Worm (Caenorhabditis elegans) whole organism, late embryonic: ENCODE measurements around the gene mrck-1.

Experiments used
- K02D7.2 ChIP-seq: sonication (generic microtip); optimal IDR thresholded peaks from 2 replicates; lab custom pipeline; 2017; ENCODE audit warnings: mild to moderate bottlenecking, missing genetic modification characterization, missing compliant biosample characterization
- Y22D7AL.16 ChIP-seq: sonication (generic microtip); optimal IDR thresholded peaks from 2 replicates; lab custom pipeline; 2016; ENCODE audit warnings: missing genetic modification characterization, missing compliant biosample characterization
- ama-1 ChIP-seq: fragments of 150-350 bp; optimal IDR thresholded peaks from 2 replicates; lab custom pipeline; 2014
- ceh-24 ChIP-seq: sonication (generic microtip); optimal IDR thresholded peaks from 2 replicates; lab custom pipeline; 2016; ENCODE audit warnings: mild to moderate bottlenecking, missing genetic modification characterization, missing compliant biosample characterization
- fax-1 ChIP-seq: sonication (generic microtip); optimal IDR thresholded peaks from 2 replicates; lab custom pipeline; 2016; ENCODE audit warnings: missing genotype, missing genetic modification characterization, missing compliant biosample characterization
- hlh-8 ChIP-seq: sonication (generic microtip); optimal IDR thresholded peaks from 2 replicates; lab custom pipeline; 2016; ENCODE audit warnings: missing genotype, missing genetic modification characterization, missing compliant biosample characterization
- nhr-11 ChIP-seq: fragments of 150-350 bp; optimal IDR thresholded peaks from 2 replicates; lab custom pipeline; 2014; ENCODE audit warnings: missing biosample characterization, missing genetic modification characterization
- pag-3 ChIP-seq: sonication (generic microtip); optimal IDR thresholded peaks from 2 replicates; lab custom pipeline; 2016; ENCODE audit warnings: missing compliant biosample characterization, missing genetic modification characterization, borderline replicate concordance
- pha-4 ChIP-seq: fragments of 150-350 bp; optimal IDR thresholded peaks from 2 replicates; lab custom pipeline; 2018; ENCODE audit warnings: missing biosample characterization, missing genetic modification reagents, missing genetic modification characterization
- ref-2 ChIP-seq: sonication (generic microtip); optimal IDR thresholded peaks from 2 replicates; lab custom pipeline; 2016; ENCODE audit warnings: missing genetic modification characterization, missing compliant biosample characterization
- tbx-7 ChIP-seq: sonication (generic microtip); optimal IDR thresholded peaks from 2 replicates; lab custom pipeline; 2016; ENCODE audit warnings: missing genotype, missing genetic modification characterization, missing compliant biosample characterization
- ttx-3 ChIP-seq: sonication (generic microtip); optimal IDR thresholded peaks from 2 replicates; lab custom pipeline; 2016; ENCODE audit warnings: missing genetic modification reagents, missing genetic modification characterization, missing compliant biosample characterization

DNA sequence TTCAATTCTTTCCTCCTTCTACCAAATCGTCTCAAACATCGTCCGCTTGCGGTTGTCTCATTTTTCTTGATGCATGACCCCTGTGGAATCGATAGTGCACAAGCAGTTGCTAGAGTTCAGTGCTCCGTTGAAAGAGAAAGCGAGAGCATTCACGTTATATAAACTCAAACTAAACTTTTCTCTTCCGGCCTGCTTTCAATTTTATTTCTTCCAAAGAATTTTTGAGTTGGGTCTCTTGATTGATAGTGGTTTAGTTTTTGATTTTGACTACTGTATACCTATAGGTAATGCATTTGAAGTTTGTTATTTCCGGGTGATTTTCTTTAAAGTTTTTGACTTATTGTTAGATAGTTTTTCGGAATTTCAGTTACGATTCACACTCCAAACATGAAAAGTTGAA is 54.5 kb downstream of the mrck-1 start:
- TF ChIP-seq hlh-8 (tag; lab: Kevin White, UChicago) (no peak), Y22D7AL.16 (tag; lab: Kevin White, UChicago) (no peak), K02D7.2 (tag; lab: Kevin White, UChicago) (no peak), tbx-7 (tag; lab: Kevin White, UChicago) (no peak), fax-1 (no peak), pha-4 (tag; lab: Kevin White, UChicago) (no peak), ref-2 (no peak), ttx-3 (tag; lab: Kevin White, UChicago) (no peak), ceh-24 (tag; lab: Kevin White, UChicago) (no peak), pag-3 (tag; lab: Kevin White, UChicago) (no peak), nhr-11 (no peak), ama-1 (no peak)
